Fruit fly (Drosophila melanogaster): ENCODE results near the gene CG8188.

- TF ChIP-seq CG4496 (GFP tag; IDR thresholded peaks at IDR 0.05) (0 out of 3 replicates have a peak, but pooled peaks have one; percentile 50), Snoo (tag; optimal IDR thresholded peaks at IDR 0.05) (no peak), gl (tag; optimal IDR thresholded peaks at IDR 0.05) (no peak), CG32121 (GFP tag; IDR thresholded peaks at IDR 0.05) (no peak), D1 (tag; optimal IDR thresholded peaks at IDR 0.05) (no peak), CG34367 (tag; optimal IDR thresholded peaks at IDR 0.05) (peak; percentile 27), CG13204 (GFP tag; optimal IDR thresholded peaks at IDR 0.05) (peak; percentile 57), Ets98B (GFP tag; IDR thresholded peaks at IDR 0.05) (no peak), CG8301 (tag; optimal IDR thresholded peaks at IDR 0.05) (peak; percentile 23), Pif1B (GFP tag; optimal IDR thresholded peaks at IDR 0.05) (no peak)
Measured at dm6 chrX:17745705-17746416, 43.0 kb upstream of the CG8188 start.
